Worm (Caenorhabditis elegans) whole organism, L2 larva: ENCODE measurements around the gene T06D4.1.

Experiments used
- R02D3.7 ChIP-seq: fragments of 150-350 bp; optimal IDR thresholded peaks from 2 replicates; lab custom pipeline; 2014; ENCODE audit warnings: missing biosample characterization, missing genetic modification characterization
- Y55F3AM.14 ChIP-seq: fragments of 200-800 bp; sonication (Bioruptor generic); optimal IDR thresholded peaks from 2 replicates; lab custom pipeline; 2018; ENCODE audit warnings: mild to moderate bottlenecking, missing genetic modification characterization, missing compliant biosample characterization
- nhr-237 ChIP-seq: fragments of 150-350 bp; optimal IDR thresholded peaks from 2 replicates; lab custom pipeline; 2014; ENCODE audit warnings: missing biosample characterization, missing genetic modification characterization
- nhr-6 ChIP-seq: fragments of 150-350 bp; optimal IDR thresholded peaks from 2 replicates; lab custom pipeline; 2014; ENCODE audit warnings: missing biosample characterization, missing genetic modification characterization
- nhr-77 ChIP-seq: fragments of 150-350 bp; optimal IDR thresholded peaks from 2 replicates; lab custom pipeline; 2014; ENCODE audit warnings: missing biosample characterization, missing genetic modification characterization

DNA sequence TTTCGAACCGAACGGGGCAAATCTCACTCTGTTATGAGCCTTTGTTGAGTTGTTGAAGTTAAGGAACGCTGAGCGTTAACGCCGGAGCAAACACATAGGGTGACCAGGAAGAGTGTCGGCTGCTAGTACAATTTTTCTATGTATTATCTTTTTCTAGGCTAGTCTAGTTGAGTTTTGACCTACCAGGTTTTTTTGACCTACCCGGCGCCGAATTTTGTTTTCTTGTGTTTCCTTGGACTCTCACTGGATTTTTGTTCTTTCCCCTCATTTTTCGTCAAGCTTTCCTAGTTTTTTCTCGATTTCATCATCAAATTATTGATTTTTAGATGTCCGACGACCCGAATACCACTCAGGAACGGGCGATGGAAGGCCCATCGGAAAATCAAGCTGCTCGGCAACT, at the start of gene T06D4.1:
- TF ChIP-seq Y55F3AM.14 (GFP tag; lab: Kevin White, UChicago) (no peak), nhr-6 (tag; lab: Kevin White, UChicago) (no peak), nhr-237 (tag; lab: Kevin White, UChicago) (no peak), R02D3.7 (no peak), nhr-77 (tag; lab: Kevin White, UChicago) (no peak)
